Fruit fly (Drosophila melanogaster) whole organism, prepupa: ENCODE results near the gene CG9933.

Experiments
- CG11762 ChIP-seq: fragments of 200-800 bp; sonication (Bioruptor generic); optimal IDR thresholded peaks from 3 replicates; lab custom pipeline; 2016; ENCODE audit warnings: missing biosample characterization, missing genetic modification characterization; ENCODE audit not compliant: insufficient read depth
- CG3919 ChIP-seq: fragments of 200-800 bp; sonication (Bioruptor generic); optimal IDR thresholded peaks from 3 replicates; lab custom pipeline; 2016; ENCODE audit warnings: missing biosample characterization, missing genetic modification characterization
- CG6163 ChIP-seq: fragments of 200-800 bp; sonication (Bioruptor generic); IDR thresholded peaks from 3 replicates; pipeline ENCODE4 v1.3.6; 2022; ENCODE audit warnings: missing biosample characterization, missing genetic modification characterization
- CG6276 ChIP-seq: fragments of 200-800 bp; sonication (Bioruptor generic); optimal IDR thresholded peaks from 2 replicates; lab custom pipeline; 2017; ENCODE audit warnings: missing biosample characterization, mild to moderate bottlenecking, missing genetic modification characterization
- CG6854 ChIP-seq: fragments of 200-800 bp; sonication (Bioruptor generic); optimal IDR thresholded peaks from 2 replicates; lab custom pipeline; 2017; ENCODE audit warnings: missing biosample characterization, mild to moderate bottlenecking, missing genetic modification characterization
- CG8119 ChIP-seq: fragments of 200-800 bp; sonication (Bioruptor generic); IDR thresholded peaks from 3 replicates; pipeline ENCODE4 v1.3.6; 2022; ENCODE audit warnings: missing biosample characterization, missing genetic modification characterization
- CG8319 ChIP-seq: fragments of 200-800 bp; sonication (Bioruptor generic); optimal IDR thresholded peaks from 3 replicates; lab custom pipeline; 2016; ENCODE audit warnings: missing biosample characterization, missing genetic modification characterization
- CG8632 ChIP-seq: fragments of 200-800 bp; sonication (Bioruptor generic); optimal IDR thresholded peaks from 3 replicates; lab custom pipeline; 2016; ENCODE audit warnings: missing biosample characterization, missing genetic modification characterization
- Gug ChIP-seq: fragments of 200-800 bp; sonication (Bioruptor generic); IDR thresholded peaks from 2 replicates; pipeline ENCODE4 v1.3.6; 2022; ENCODE audit warnings: missing biosample characterization, missing genetic modification characterization
- Hr39 ChIP-seq: fragments of 200-800 bp; sonication (Bioruptor generic); optimal IDR thresholded peaks from 2 replicates; lab custom pipeline; 2016; ENCODE audit warnings: missing biosample characterization, missing genetic modification characterization
- OdsH ChIP-seq: fragments of 200-800 bp; sonication (Bioruptor generic); optimal IDR thresholded peaks from 3 replicates; lab custom pipeline; 2016; ENCODE audit warnings: missing biosample characterization, missing genetic modification characterization
- Sox102F ChIP-seq: fragments of 200-800 bp; sonication (Bioruptor generic); optimal IDR thresholded peaks from 2 replicates; lab custom pipeline; 2016; ENCODE audit warnings: missing biosample characterization, mild to moderate bottlenecking, missing genetic modification characterization
- cyc ChIP-seq: fragments of 200-800 bp; sonication (Bioruptor generic); optimal IDR thresholded peaks from 3 replicates; lab custom pipeline; 2016; ENCODE audit warnings: missing biosample characterization, missing genetic modification characterization
- lz ChIP-seq: fragments of 200-800 bp; sonication (Bioruptor generic); optimal IDR thresholded peaks from 3 replicates; lab custom pipeline; 2016; ENCODE audit warnings: missing biosample characterization, missing genetic modification characterization

dm6 chr2L:13068533-13069398 is 47.7 kb upstream of the CG9933 start:
- no peak for TF ChIP-seq Hr39
- no peak for TF ChIP-seq CG8632 (GFP tag; lab: Kevin White, UChicago)
- no peak for TF ChIP-seq CG6163 (GFP tag; lab: Robert Waterston, UW)
- no peak for TF ChIP-seq lz (GFP tag; lab: Kevin White, UChicago)
- no peak for TF ChIP-seq OdsH (GFP tag; lab: Kevin White, UChicago)
- TF ChIP-seq cyc (GFP tag; lab: Kevin White, UChicago), result no peak
- TF ChIP-seq CG3919 (GFP tag; lab: Kevin White, UChicago), result peak; percentile 2
- TF ChIP-seq Sox102F, result no peak
- 0 out of 3 replicates have a peak, but pooled peaks have one; percentile 28 for TF ChIP-seq CG8119 (GFP tag; lab: Robert Waterston, UW)
- no peak for TF ChIP-seq CG6854 (GFP tag; lab: Kevin White, UChicago)
- TF ChIP-seq CG11762 (GFP tag; lab: Kevin White, UChicago), result no peak
- no peak for TF ChIP-seq CG8319 (GFP tag; lab: Kevin White, UChicago)
- TF ChIP-seq Gug (GFP tag; lab: Robert Waterston, UW), result no peak
- no peak for TF ChIP-seq CG6276 (GFP tag; lab: Kevin White, UChicago)
